Worm (Caenorhabditis elegans) whole organism, young adult: ENCODE data around the gene flp-15.

Experiments
- C06A6.2 ChIP-seq: fragments of 200-800 bp; sonication (Bioruptor generic); conservative IDR thresholded peaks from 2 replicates; pipeline ENCODE4 v1.3.6; 2022; ENCODE audit warnings: missing genetic modification characterization, missing compliant biosample characterization
- F10E7.11 ChIP-seq: sonication (generic microtip); optimal IDR thresholded peaks from 2 replicates; lab custom pipeline; 2017; ENCODE audit warnings: mild to moderate bottlenecking, missing genetic modification characterization, moderate library complexity, missing compliant biosample characterization
- F22D6.2 ChIP-seq: sonication (generic microtip); optimal IDR thresholded peaks from 2 replicates; lab custom pipeline; 2016; ENCODE audit warnings: mild to moderate bottlenecking, missing genetic modification characterization, missing compliant biosample characterization
- akir-1 ChIP-seq: fragments of 200-800 bp; sonication (Bioruptor generic); optimal IDR thresholded peaks from 2 replicates; lab custom pipeline; 2018; ENCODE audit warnings: mild to moderate bottlenecking, missing genetic modification characterization, moderate library complexity, missing compliant biosample characterization
- ama-1 ChIP-seq, 3 experiments: fragments of 150-350 bp in 1 of 3; sonication (generic microtip) in 2 of 3; optimal IDR thresholded peaks; 2 replicates each; lab custom pipeline; 2014 to 2018; ENCODE audit warnings: missing biosample characterization in 2 of 3, missing genetic modification characterization in 2 of 3, missing genetic modification reagents in 2 of 3
- attf-5 ChIP-seq: fragments of 200-800 bp; sonication (Bioruptor generic); optimal IDR thresholded peaks from 2 replicates; lab custom pipeline; 2018; ENCODE audit warnings: mild to moderate bottlenecking, missing genetic modification characterization, missing compliant biosample characterization
- attf-6 ChIP-seq: fragments of 200-800 bp; sonication (Bioruptor generic); IDR thresholded peaks from 2 replicates; pipeline ENCODE4 v1.3.6; 2022; ENCODE audit warnings: missing genetic modification reagents, missing genetic modification characterization, missing compliant biosample characterization
- bed-2 ChIP-seq: fragments of 200-800 bp; sonication (Bioruptor generic); IDR thresholded peaks from 2 replicates; pipeline ENCODE4 v1.3.6; 2022; ENCODE audit warnings: missing genetic modification reagents, missing genetic modification characterization, missing compliant biosample characterization
- cebp-1 ChIP-seq, 2 experiments: fragments of 200-800 bp in 1 of 2; sonication (Bioruptor generic) in 1 of 2; sonication (generic microtip) in 1 of 2; IDR thresholded peaks in 1 of 2; optimal IDR thresholded peaks in 1 of 2; 2 replicates each; pipeline versions ENCODE4 v1.3.6 to Lab custom; 2017 to 2022; ENCODE audit warnings: missing compliant biosample characterization in 2 of 2, missing genetic modification characterization in 2 of 2, mild to moderate bottlenecking in 1 of 2, missing genetic modification reagents in 1 of 2, moderate library complexity in 1 of 2
- ceh-27 ChIP-seq: fragments of 200-800 bp; sonication (Bioruptor generic); optimal IDR thresholded peaks from 2 replicates; lab custom pipeline; 2018; ENCODE audit warnings: mild to moderate bottlenecking, missing genetic modification characterization, moderate library complexity, missing compliant biosample characterization
- ceh-79 ChIP-seq: sonication (generic microtip); optimal IDR thresholded peaks from 2 replicates; lab custom pipeline; 2017; ENCODE audit warnings: mild to moderate bottlenecking, missing genetic modification characterization, missing compliant biosample characterization
- efl-1 ChIP-seq: fragments of 150-350 bp; optimal IDR thresholded peaks from 2 replicates; lab custom pipeline; 2014; ENCODE audit warnings: missing biosample characterization, missing genetic modification reagents, missing genetic modification characterization
- egl-44 ChIP-seq: fragments of 200-800 bp; sonication (Bioruptor generic); IDR thresholded peaks from 2 replicates; pipeline ENCODE4 v1.3.6; 2022; ENCODE audit warnings: missing genetic modification reagents, missing genetic modification characterization, missing compliant biosample characterization
- egrh-3 ChIP-seq: fragments of 200-800 bp; sonication (Bioruptor generic); IDR thresholded peaks from 2 replicates; pipeline ENCODE4 v1.3.6; 2022; ENCODE audit warnings: missing genetic modification reagents, missing genetic modification characterization, missing compliant biosample characterization
- hlh-12 ChIP-seq: sonication (generic microtip); optimal IDR thresholded peaks from 2 replicates; lab custom pipeline; 2016; ENCODE audit warnings: missing genetic modification characterization, missing compliant biosample characterization
- hlh-26 ChIP-seq: fragments of 200-800 bp; sonication (Bioruptor generic); conservative IDR thresholded peaks from 2 replicates; pipeline ENCODE4 v1.3.6; 2022; ENCODE audit warnings: missing genetic modification reagents, missing genetic modification characterization, missing compliant biosample characterization
- hmg-1.2 ChIP-seq: fragments of 200-800 bp; sonication (Bioruptor generic); IDR thresholded peaks from 2 replicates; pipeline ENCODE4 v1.3.6; 2022; ENCODE audit warnings: missing genetic modification reagents, missing genetic modification characterization, missing compliant biosample characterization
- hrde-1 ChIP-seq: sonication (generic microtip); optimal IDR thresholded peaks from 2 replicates; lab custom pipeline; 2016; ENCODE audit warnings: missing genetic modification characterization, mild to moderate bottlenecking, missing compliant biosample characterization, moderate library complexity, missing genotype, missing genetic modification reagents, borderline replicate concordance
- let-526 ChIP-seq: fragments of 200-800 bp; sonication (Bioruptor generic); IDR thresholded peaks from 2 replicates; pipeline ENCODE4 v1.3.6; 2022; ENCODE audit warnings: missing genetic modification reagents, missing genetic modification characterization, missing compliant biosample characterization
- lin-35 ChIP-seq, 3 experiments: fragments of 150-350 bp in 2 of 3; sonication (generic microtip) in 1 of 3; optimal IDR thresholded peaks; 2 replicates each; lab custom pipeline; 2014 to 2018; ENCODE audit warnings: missing biosample characterization in 3 of 3, missing genetic modification characterization in 3 of 3, missing genetic modification reagents in 3 of 3
- lir-1 ChIP-seq: fragments of 200-800 bp; sonication (Bioruptor generic); conservative IDR thresholded peaks from 2 replicates; pipeline ENCODE4 v1.3.6; 2022; ENCODE audit warnings: missing genetic modification reagents, missing genetic modification characterization, missing compliant biosample characterization
- lsy-27 ChIP-seq: sonication (generic microtip); optimal IDR thresholded peaks from 2 replicates; lab custom pipeline; 2017; ENCODE audit warnings: missing genetic modification characterization, mild to moderate bottlenecking, missing compliant biosample characterization, antibody characterized with exemption, missing genotype, borderline replicate concordance; ENCODE audit not compliant: insufficient read depth
- madf-3 ChIP-seq: fragments of 200-800 bp; sonication (Bioruptor generic); IDR thresholded peaks from 2 replicates; pipeline ENCODE4 v1.3.6; 2022; ENCODE audit warnings: missing genetic modification reagents, missing genetic modification characterization, missing compliant biosample characterization
- nfyb-1 ChIP-seq: fragments of 200-800 bp; sonication (Bioruptor generic); IDR thresholded peaks from 2 replicates; pipeline ENCODE4 v1.3.6; 2022; ENCODE audit warnings: missing genetic modification reagents, missing genetic modification characterization, missing compliant biosample characterization
- nhr-27 ChIP-seq: fragments of 200-800 bp; sonication (Bioruptor generic); optimal IDR thresholded peaks from 2 replicates; lab custom pipeline; 2018; ENCODE audit warnings: mild to moderate bottlenecking, missing genetic modification characterization, moderate library complexity, missing compliant biosample characterization
- pbrm-1 ChIP-seq: fragments of 200-800 bp; sonication (Bioruptor generic); IDR thresholded peaks from 2 replicates; pipeline ENCODE4 v1.3.6; 2022; ENCODE audit warnings: missing genetic modification reagents, missing genetic modification characterization, missing compliant biosample characterization
- rec-8 ChIP-seq, 2 experiments: sonication (generic microtip); optimal IDR thresholded peaks; 2 replicates each; lab custom pipeline; 2016; ENCODE audit warnings: mild to moderate bottlenecking in 2 of 2, missing genetic modification characterization in 2 of 2, missing genetic modification reagents in 2 of 2, missing genotype in 2 of 2, missing biosample characterization in 1 of 2, missing compliant biosample characterization in 1 of 2, moderate library complexity in 1 of 2
- rpc-1 ChIP-seq, 2 experiments: fragments of 150-350 bp in 1 of 2; sonication (generic microtip) in 1 of 2; optimal IDR thresholded peaks; 2 replicates each; lab custom pipeline; 2014 to 2018; ENCODE audit warnings: missing biosample characterization in 1 of 2, missing genetic modification characterization in 1 of 2, missing genetic modification reagents in 1 of 2, missing genotype in 1 of 2
- snpc-4 ChIP-seq, 5 experiments: fragments of 150-350 bp in 1 of 5; sonication (generic microtip) in 4 of 5; optimal IDR thresholded peaks; 2 replicates each; lab custom pipeline; 2014 to 2018; ENCODE audit warnings: missing genetic modification characterization in 5 of 5, missing biosample characterization in 3 of 5, antibody characterized with exemption in 2 of 5, mild to moderate bottlenecking in 2 of 5, missing compliant biosample characterization in 2 of 5, missing genotype in 2 of 5, moderate library complexity in 2 of 5, missing genetic modification reagents in 1 of 5
- unc-62 ChIP-seq: fragments of 150-350 bp; optimal IDR thresholded peaks from 2 replicates; lab custom pipeline; 2014; ENCODE audit warnings: missing biosample characterization, missing genetic modification reagents, missing genetic modification characterization
- zfh-2 ChIP-seq: fragments of 200-800 bp; sonication (Bioruptor generic); conservative IDR thresholded peaks from 2 replicates; pipeline ENCODE4 v1.3.6; 2022; ENCODE audit warnings: missing genetic modification reagents, missing genetic modification characterization, missing compliant biosample characterization

The flp-15 gene

DNA sequence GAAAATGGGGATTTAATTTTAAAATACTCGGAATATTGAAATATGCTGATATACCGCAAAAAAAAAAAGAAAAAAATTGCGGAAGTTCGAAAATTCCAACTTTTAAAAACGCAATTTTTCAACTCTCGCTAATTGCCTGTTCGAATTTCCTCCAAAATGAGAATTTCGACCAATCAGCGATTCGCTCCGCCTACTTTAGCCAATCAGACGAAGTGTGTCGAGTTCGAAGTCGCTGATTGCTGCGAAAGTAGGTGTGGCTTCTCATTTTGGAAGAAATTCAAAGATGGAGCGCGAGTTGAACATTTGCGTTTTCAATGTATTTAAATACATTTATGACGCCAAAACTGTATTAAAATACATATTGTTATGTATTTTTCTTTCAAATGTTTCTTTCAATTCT lies 40.8 kb upstream of the flp-15 start:
- TF ChIP-seq nfyb-1 (GFP tag; lab: Robert Waterston, UW) = peak; percentile 31; the same call in 1 of the 2 replicates
- no peak for TF ChIP-seq hlh-26 (GFP tag; lab: Robert Waterston, UW)
- no peak for TF ChIP-seq ama-1 (optimal IDR thresholded peaks at IDR 0.05; lab: Kevin White, UChicago)
- no peak for TF ChIP-seq ama-1 (GFP tag; optimal IDR thresholded peaks at IDR 0.05; lab: Kevin White, UChicago)

DNA sequence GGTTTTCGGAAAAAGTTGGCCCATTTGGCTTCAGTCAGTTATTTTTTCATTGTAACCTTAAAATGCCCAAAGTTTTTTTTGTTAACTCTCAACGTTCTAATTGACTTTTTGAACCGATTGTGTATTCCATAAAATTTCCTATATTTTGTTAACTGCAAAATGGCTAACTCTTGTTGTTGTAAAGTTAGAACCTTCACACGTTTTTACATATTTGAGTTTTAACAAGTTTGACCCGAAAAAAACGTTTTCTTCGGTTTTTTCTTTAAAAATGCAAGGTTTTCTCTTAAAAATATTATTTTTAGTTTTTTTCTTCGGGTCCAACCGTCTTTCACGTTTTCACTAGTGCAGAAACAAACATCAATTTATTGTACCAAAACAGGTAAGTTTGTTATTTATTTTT lies 34.1 kb upstream of the flp-15 start, which contains the start of gene lit-1:
Gene lit-1 (plus strand): TSS at position 301 of the 400 bp plus-strand sequence.
- TF ChIP-seq akir-1 (GFP tag; lab: Kevin White, UChicago) (no peak), lir-1 (no peak), nhr-27 (no peak), cebp-1 (GFP tag; IDR thresholded peaks at IDR 0.05; lab: Robert Waterston, UW) (no peak), cebp-1 (tag; optimal IDR thresholded peaks at IDR 0.05; lab: Kevin White, UChicago) (no peak), pbrm-1 (GFP tag; lab: Robert Waterston, UW) (no peak), attf-5 (no peak), ceh-27 (no peak)

DNA sequence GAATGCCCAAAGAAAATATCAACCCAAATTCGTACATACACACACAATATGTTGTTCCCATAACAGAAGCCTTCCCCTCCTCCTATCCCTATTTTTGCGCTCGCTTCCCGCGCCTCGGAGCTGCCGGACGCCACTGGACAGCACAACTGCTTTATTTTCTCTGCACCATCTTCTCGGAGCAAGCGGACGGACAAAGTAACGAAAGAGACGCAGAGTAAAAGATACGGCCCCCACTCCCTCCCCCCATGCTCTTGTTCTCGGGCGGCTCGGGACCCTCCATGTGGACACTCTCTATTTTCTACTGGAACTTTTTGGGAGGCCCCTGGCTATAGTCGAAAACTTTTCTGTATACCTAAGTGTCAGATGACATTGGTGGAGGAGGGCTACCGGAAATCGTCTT lies 30.2 kb upstream of the flp-15 start:
- TF ChIP-seq F22D6.2 (no peak), zfh-2 (GFP tag; lab: Robert Waterston, UW) (peak; percentile 87), hrde-1 (no peak), unc-62 (GFP tag; lab: Kevin White, UChicago) (no peak), ceh-79 (no peak), rec-8 (tag; optimal IDR thresholded peaks at IDR 0.05; lab: Kevin White, UChicago) (no peak), cebp-1 (GFP tag; IDR thresholded peaks at IDR 0.05; lab: Robert Waterston, UW) (no peak), cebp-1 (tag; optimal IDR thresholded peaks at IDR 0.05; lab: Kevin White, UChicago) (peak; percentile 5), hmg-1.2 (GFP tag; lab: Robert Waterston, UW) (peak; percentile 40; the same call in 1 of the 2 replicates), let-526 (GFP tag; lab: Robert Waterston, UW) (0 out of 2 replicates have a peak, but pooled peaks have one; percentile 10), efl-1 (GFP tag; lab: Kevin White, UChicago) (no peak), egl-44 (GFP tag; lab: Robert Waterston, UW) (0 out of 2 replicates have a peak, but pooled peaks have one; percentile 22), akir-1 (GFP tag; lab: Kevin White, UChicago) (no peak)

DNA sequence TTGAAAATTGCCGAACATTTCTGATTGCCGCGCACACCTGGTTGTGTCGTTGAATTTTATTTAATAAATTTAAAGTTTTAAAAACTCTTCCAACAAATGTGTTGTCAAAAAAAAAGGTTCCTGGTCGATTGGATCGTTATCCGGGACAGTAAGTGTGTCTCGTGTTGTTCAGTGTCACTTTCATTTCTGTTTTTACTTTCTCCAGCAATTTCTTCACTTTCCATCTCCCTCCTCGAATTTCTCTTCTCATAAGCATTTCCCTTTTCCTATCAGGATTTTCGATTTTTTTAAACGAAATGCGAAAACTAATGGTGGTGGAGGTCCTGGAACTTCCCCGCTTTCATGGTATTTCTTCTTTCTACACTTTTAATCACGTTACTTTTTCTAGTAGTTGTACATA lies 27.9 kb upstream of the flp-15 start:
- TF ChIP-seq attf-6 (no peak), attf-5 (no peak), hlh-12 (no peak), unc-62 (GFP tag; lab: Kevin White, UChicago) (no peak), snpc-4 (GFP tag; optimal IDR thresholded peaks at IDR 0.05; lab: Kevin White, UChicago) (no peak), snpc-4 (tag; optimal IDR thresholded peaks at IDR 0.05; lab: Kevin White, UChicago) (no peak), lin-35 (GFP tag; optimal IDR thresholded peaks at IDR 0.05; lab: Kevin White, UChicago) (no peak), C06A6.2 (no peak), ceh-27 (no peak), rpc-1 (optimal IDR thresholded peaks at IDR 0.05; lab: Kevin White, UChicago) (no peak), rpc-1 (tag; optimal IDR thresholded peaks at IDR 0.05; lab: Kevin White, UChicago) (no peak), lsy-27 (tag; lab: Kevin White, UChicago) (no peak), bed-2 (GFP tag; lab: Robert Waterston, UW) (no peak), madf-3 (GFP tag; lab: Robert Waterston, UW) (no peak), F10E7.11 (tag; lab: Kevin White, UChicago) (no peak), egrh-3 (GFP tag; lab: Robert Waterston, UW) (no peak)
